Worm (Caenorhabditis elegans) whole organism, young adult: ENCODE data around the gene B0547.2.

ENCODE experiments used
- K11D2.4 ChIP-seq: fragments of 200-800 bp; sonication (Bioruptor generic); IDR thresholded peaks from 2 replicates; pipeline ENCODE4 v1.3.6; 2022; ENCODE audit warnings: missing genetic modification reagents, missing genetic modification characterization, missing compliant biosample characterization
- T26A5.8 ChIP-seq: sonication (generic microtip); optimal IDR thresholded peaks from 2 replicates; lab custom pipeline; 2016; ENCODE audit warnings: missing genetic modification characterization, missing compliant biosample characterization
- ama-1 ChIP-seq, 3 experiments: fragments of 150-350 bp in 1 of 3; sonication (generic microtip) in 2 of 3; optimal IDR thresholded peaks; 2 replicates each; lab custom pipeline; 2014 to 2018; ENCODE audit warnings: missing biosample characterization in 2 of 3, missing genetic modification characterization in 2 of 3, missing genetic modification reagents in 2 of 3
- atf-7 ChIP-seq: sonication (generic microtip); optimal IDR thresholded peaks from 2 replicates; lab custom pipeline; 2017; ENCODE audit warnings: mild to moderate bottlenecking, missing genetic modification characterization, missing compliant biosample characterization
- dpl-1 ChIP-seq: fragments of 150-350 bp; optimal IDR thresholded peaks from 2 replicates; lab custom pipeline; 2014; ENCODE audit warnings: missing biosample characterization, missing genetic modification reagents, missing genetic modification characterization
- efl-1 ChIP-seq: fragments of 150-350 bp; optimal IDR thresholded peaks from 2 replicates; lab custom pipeline; 2014; ENCODE audit warnings: missing biosample characterization, missing genetic modification reagents, missing genetic modification characterization
- hlh-12 ChIP-seq: sonication (generic microtip); optimal IDR thresholded peaks from 2 replicates; lab custom pipeline; 2016; ENCODE audit warnings: missing genetic modification characterization, missing compliant biosample characterization
- sea-2 ChIP-seq: fragments of 200-800 bp; sonication (Bioruptor generic); IDR thresholded peaks from 2 replicates; pipeline ENCODE4 v1.3.6; 2022; ENCODE audit warnings: missing genetic modification characterization, missing compliant biosample characterization
- snpc-4 ChIP-seq, 5 experiments: fragments of 150-350 bp in 1 of 5; sonication (generic microtip) in 4 of 5; optimal IDR thresholded peaks; 2 replicates each; lab custom pipeline; 2014 to 2018; ENCODE audit warnings: missing genetic modification characterization in 5 of 5, missing biosample characterization in 3 of 5, antibody characterized with exemption in 2 of 5, mild to moderate bottlenecking in 2 of 5, missing compliant biosample characterization in 2 of 5, missing genotype in 2 of 5, moderate library complexity in 2 of 5, missing genetic modification reagents in 1 of 5
- somi-1 ChIP-seq: fragments of 200-800 bp; sonication (Bioruptor generic); optimal IDR thresholded peaks from 2 replicates; lab custom pipeline; 2018; ENCODE audit warnings: mild to moderate bottlenecking, missing genetic modification characterization, missing compliant biosample characterization

ce11 chrIV:5619643-5620042 is 26.2 kb upstream of the B0547.2 start, which contains the start of gene srsx-16:
- TF ChIP-seq sea-2 (GFP tag; lab: Robert Waterston, UW) (no peak), atf-7 (tag; lab: Kevin White, UChicago) (no peak), K11D2.4 (GFP tag; lab: Robert Waterston, UW) (no peak), somi-1 (GFP tag; lab: Kevin White, UChicago) (no peak), efl-1 (GFP tag; lab: Kevin White, UChicago) (no peak), dpl-1 (GFP tag; lab: Kevin White, UChicago) (no peak), ama-1 (optimal IDR thresholded peaks at IDR 0.05; lab: Kevin White, UChicago) (no peak), ama-1 (GFP tag; optimal IDR thresholded peaks at IDR 0.05; lab: Kevin White, UChicago) (no peak), T26A5.8 (no peak), snpc-4 (GFP tag; optimal IDR thresholded peaks at IDR 0.05; lab: Kevin White, UChicago) (no peak), snpc-4 (tag; optimal IDR thresholded peaks at IDR 0.05; lab: Kevin White, UChicago) (no peak), hlh-12 (tag; lab: Kevin White, UChicago) (no peak)
